Worm (Caenorhabditis elegans) whole organism, early embryonic: ENCODE data around the gene npp-8.

Experiments
- F13C5.2 ChIP-seq: sonication (generic microtip); optimal IDR thresholded peaks from 2 replicates; lab custom pipeline; 2017; ENCODE audit warnings: mild to moderate bottlenecking, missing genetic modification characterization, inconsistent platforms, missing compliant biosample characterization
- ceh-13 ChIP-seq: fragments of 200-800 bp; sonication (Bioruptor generic); optimal IDR thresholded peaks from 2 replicates; lab custom pipeline; 2018; ENCODE audit warnings: mild to moderate bottlenecking, missing genetic modification characterization, missing compliant biosample characterization
- ets-7 ChIP-seq: sonication (generic microtip); optimal IDR thresholded peaks from 2 replicates; lab custom pipeline; 2016; ENCODE audit warnings: missing genotype, missing genetic modification characterization, missing compliant biosample characterization
- flt-1 ChIP-seq: fragments of 200-800 bp; sonication (Bioruptor generic); IDR thresholded peaks from 2 replicates; pipeline ENCODE4 v1.3.6; 2022; ENCODE audit warnings: missing genetic modification characterization, missing compliant biosample characterization
- scrt-1 ChIP-seq: fragments of 200-800 bp; sonication (Bioruptor generic); IDR thresholded peaks from 2 replicates; pipeline ENCODE4 v1.3.6; 2022; ENCODE audit warnings: missing genetic modification characterization, missing compliant biosample characterization
- tbx-37 ChIP-seq: fragments of 200-800 bp; sonication (Bioruptor generic); conservative IDR thresholded peaks from 2 replicates; pipeline ENCODE4 v1.3.6; 2022; ENCODE audit warnings: missing genetic modification reagents, missing genetic modification characterization, missing compliant biosample characterization
- tra-4 ChIP-seq: sonication (generic microtip); optimal IDR thresholded peaks from 2 replicates; lab custom pipeline; 2017; ENCODE audit warnings: missing genetic modification characterization, missing compliant biosample characterization

The npp-8 gene

ce11 chrIV:1521224-1521623, 74.4 kb downstream of the npp-8 start, which contains the start of gene K03H6.4:
K03H6.4 (minus strand) TSS chrIV:1521324.
- TF ChIP-seq ets-7 (no peak), F13C5.2 (tag; lab: Kevin White, UChicago) (no peak), scrt-1 (GFP tag; lab: Robert Waterston, UW) (no peak), flt-1 (GFP tag; lab: Robert Waterston, UW) (no peak), tra-4 (tag; lab: Kevin White, UChicago) (no peak), tbx-37 (GFP tag; lab: Robert Waterston, UW) (no peak), ceh-13 (GFP tag; lab: Kevin White, UChicago) (no peak)
